Fruit fly (Drosophila melanogaster) S2 (cell line): ENCODE data around the gene ttm50.

Experiments
- CG8478 ChIP-seq: fragments of >200 bp; optimal IDR thresholded peaks from 2 replicates; lab custom pipeline; 2018
- CTCF ChIP-seq, 2 experiments: fragments of >200 bp; optimal IDR thresholded peaks; 2 replicates each; lab custom pipeline; 2018

dm6 chrX:2757400-2757799, 25.4 kb upstream of the ttm50 start:
- TF ChIP-seq CTCF (optimal IDR thresholded peaks at IDR 0.05; lab: Kevin White, UChicago) (no peak), CG8478 (no peak)
